Worm (Caenorhabditis elegans): ENCODE measurements around the gene lgc-8.

lgc-8 gene

ce11 chrIV:14764719-14765173 is 49.1 kb downstream of the lgc-8 start:
- TF ChIP-seq rnt-1 (tag; optimal IDR thresholded peaks at IDR 0.05) (no peak), elt-3 (tag; optimal IDR thresholded peaks at IDR 0.05) (no peak), pax-3 (tag; optimal IDR thresholded peaks at IDR 0.05) (no peak), ztf-4 (tag; optimal IDR thresholded peaks at IDR 0.05) (no peak), unc-62 (GFP tag; optimal IDR thresholded peaks at IDR 0.05) (no peak), nhr-20 (tag; optimal IDR thresholded peaks at IDR 0.05) (no peak), aly-2 (tag; optimal IDR thresholded peaks at IDR 0.05) (no peak), blmp-1 (tag; optimal IDR thresholded peaks at IDR 0.05) (no peak), nhr-85 (tag) (no peak), irx-1 (tag; optimal IDR thresholded peaks at IDR 0.05) (no peak), aha-1 (tag; optimal IDR thresholded peaks at IDR 0.05) (no peak), C16A3.4 (tag; optimal IDR thresholded peaks at IDR 0.05) (no peak), fkh-4 (tag; optimal IDR thresholded peaks at IDR 0.05; ENCODE audit: borderline replicate concordance) (no peak), lin-39 (tag; optimal IDR thresholded peaks at IDR 0.05) (no peak), alr-1 (tag; optimal IDR thresholded peaks at IDR 0.05; ENCODE audit: borderline replicate concordance) (no peak), sox-4 (tag; optimal IDR thresholded peaks at IDR 0.05) (no peak), lin-13 (GFP tag; optimal IDR thresholded peaks at IDR 0.05) (no peak), nhr-84 (tag; optimal IDR thresholded peaks at IDR 0.05) (no peak), nhr-76 (tag; optimal IDR thresholded peaks at IDR 0.05) (no peak)

ce11 chrIV:14765336-14765735 is 49.7 kb downstream of the lgc-8 start, which contains the start of gene Y57G11C.5:
Gene Y57G11C.5, minus strand, starts transcription at chrIV:14765436.
- TF ChIP-seq unc-130 (tag; optimal IDR thresholded peaks at IDR 0.05) (no peak), mab-9 (GFP tag; IDR thresholded peaks at IDR 0.05) (no peak), tlp-1 (tag; optimal IDR thresholded peaks at IDR 0.05) (no peak), sup-37 (GFP tag; optimal IDR thresholded peaks at IDR 0.05) (no peak), elt-3 (tag; optimal IDR thresholded peaks at IDR 0.05) (no peak), aly-2 (tag; optimal IDR thresholded peaks at IDR 0.05) (no peak), ets-5 (GFP tag; IDR thresholded peaks at IDR 0.05) (no peak), pag-3 (tag; optimal IDR thresholded peaks at IDR 0.05; ENCODE audit: borderline replicate concordance, insufficient read depth) (no peak), ama-1 (optimal IDR thresholded peaks at IDR 0.05) (no peak), lin-35 (GFP tag; optimal IDR thresholded peaks at IDR 0.05) (no peak), fos-1 (tag; optimal IDR thresholded peaks at IDR 0.05) (no peak), nhr-12 (tag; optimal IDR thresholded peaks at IDR 0.05) (no peak), fkh-4 (tag; optimal IDR thresholded peaks at IDR 0.05; ENCODE audit: borderline replicate concordance) (no peak), grh-1 (GFP tag; IDR thresholded peaks at IDR 0.05) (no peak), vab-15 (tag; optimal IDR thresholded peaks at IDR 0.05) (no peak), unc-62 (GFP tag; optimal IDR thresholded peaks at IDR 0.05) (no peak), nhr-77 (tag; optimal IDR thresholded peaks at IDR 0.05) (no peak), jun-1 (tag; optimal IDR thresholded peaks at IDR 0.05) (no peak), pax-3 (tag; optimal IDR thresholded peaks at IDR 0.05) (no peak)

ce11 chrIV:14766382-14766781 is 50.8 kb downstream of the lgc-8 start, which contains the start of gene vti-1:
Gene vti-1, minus strand, starts transcription at chrIV:14766665.
- TF ChIP-seq nhr-90 (tag; optimal IDR thresholded peaks at IDR 0.05; ENCODE audit: poor library complexity) = no peak
- no peak for TF ChIP-seq ceh-63 (GFP tag; optimal IDR thresholded peaks at IDR 0.05)
- TF ChIP-seq xbp-1 (tag; optimal IDR thresholded peaks at IDR 0.05) = no peak
- no peak for TF ChIP-seq nhr-47 (tag; optimal IDR thresholded peaks at IDR 0.05)
- TF ChIP-seq elt-2 (tag; optimal IDR thresholded peaks at IDR 0.05) = no peak
- no peak for TF ChIP-seq C16A3.4 (tag; optimal IDR thresholded peaks at IDR 0.05)

ce11 chrIV:14767693-14768251 is 52.2 kb downstream of the lgc-8 start, which contains the start of the genes mrps-7 and Y57G11C.3:
Gene mrps-7, minus strand, starts transcription at chrIV:14767730.
Gene Y57G11C.3, plus strand, starts transcription at chrIV:14768201.
- peak; percentile 87 for TF ChIP-seq jun-1 (tag; optimal IDR thresholded peaks at IDR 0.05)
- peak; percentile 95 to 96 for TF ChIP-seq lsy-2 (tag; optimal IDR thresholded peaks at IDR 0.05)
- peak; percentile 95 for TF ChIP-seq rnt-1 (tag; optimal IDR thresholded peaks at IDR 0.05)
- peak; percentile 81 to 86 (median 86) for TF ChIP-seq dpl-1 (GFP tag; optimal IDR thresholded peaks at IDR 0.05)
- peak; percentile 57 for TF ChIP-seq zag-1 (tag; optimal IDR thresholded peaks at IDR 0.05)
- TF ChIP-seq mep-1 (tag; optimal IDR thresholded peaks at IDR 0.05) = peak; percentile 90
- TF ChIP-seq nhr-85 (tag) = peak; percentile 96
- TF ChIP-seq pax-3 (tag; optimal IDR thresholded peaks at IDR 0.05) = peak; percentile 87
- TF ChIP-seq alr-1 (tag; optimal IDR thresholded peaks at IDR 0.05; ENCODE audit: borderline replicate concordance) = no peak
- peak; percentile 81 for TF ChIP-seq vab-15 (tag; optimal IDR thresholded peaks at IDR 0.05)
- TF ChIP-seq hlh-17 (GFP tag; optimal IDR thresholded peaks at IDR 0.05; ENCODE audit: borderline replicate concordance) = no peak
- TF ChIP-seq pag-3 (tag; optimal IDR thresholded peaks at IDR 0.05; ENCODE audit: borderline replicate concordance, insufficient read depth) = no peak
- TF ChIP-seq C04F5.9 (tag; optimal IDR thresholded peaks at IDR 0.05) = peak; percentile 76
- peak; percentile 88 for TF ChIP-seq ceh-8 (GFP tag; optimal IDR thresholded peaks at IDR 0.05)
- TF ChIP-seq C16A3.4 (tag; optimal IDR thresholded peaks at IDR 0.05) = peak; percentile 97
- peak; percentile 93 for TF ChIP-seq dsc-1 (tag; optimal IDR thresholded peaks at IDR 0.05)
- TF ChIP-seq nhr-47 (tag; optimal IDR thresholded peaks at IDR 0.05) = peak; percentile 97

All from whole organism, L1 larva.